Fruit fly (Drosophila melanogaster) whole organism, adult: ENCODE results near the gene slou.

ENCODE experiments used
- CG11617 ChIP-seq: fragments of 200-800 bp; sonication (Bioruptor generic); optimal IDR thresholded peaks from 2 replicates; lab custom pipeline; 2017; ENCODE audit warnings: mild to moderate bottlenecking, missing biosample characterization, missing genetic modification reagents, missing genetic modification characterization
- CG12768 ChIP-seq: fragments of 200-800 bp; sonication (Bioruptor generic); optimal IDR thresholded peaks from 2 replicates; lab custom pipeline; 2017; ENCODE audit warnings: missing biosample characterization, missing genetic modification characterization, mild to moderate bottlenecking, moderate library complexity, missing genetic modification reagents
- CG14711 ChIP-seq: fragments of 200-800 bp; sonication (Bioruptor generic); optimal IDR thresholded peaks from 2 replicates; lab custom pipeline; 2018; ENCODE audit warnings: missing biosample characterization, mild to moderate bottlenecking, missing genetic modification characterization, moderate library complexity
- CG1620 ChIP-seq: fragments of 200-800 bp; sonication (Bioruptor generic); optimal IDR thresholded peaks from 2 replicates; lab custom pipeline; 2016; ENCODE audit warnings: missing biosample characterization, missing genetic modification characterization
- CG33017 ChIP-seq: fragments of 200-800 bp; sonication (Bioruptor generic); optimal IDR thresholded peaks from 2 replicates; lab custom pipeline; 2018; ENCODE audit warnings: missing biosample characterization, mild to moderate bottlenecking, missing genetic modification characterization, moderate library complexity
- CG5204 ChIP-seq: fragments of 200-800 bp; sonication (Bioruptor generic); optimal IDR thresholded peaks from 2 replicates; lab custom pipeline; 2016; ENCODE audit warnings: missing biosample characterization, missing genetic modification characterization
- CG7045 ChIP-seq: fragments of 200-800 bp; sonication (Bioruptor generic); optimal IDR thresholded peaks from 2 replicates; lab custom pipeline; 2017; ENCODE audit warnings: missing biosample characterization, mild to moderate bottlenecking, missing genetic modification characterization
- CG7101 ChIP-seq: fragments of 200-800 bp; sonication (Bioruptor generic); optimal IDR thresholded peaks from 2 replicates; lab custom pipeline; 2018; ENCODE audit warnings: missing biosample characterization, mild to moderate bottlenecking, missing genetic modification characterization, moderate library complexity
- Clk ChIP-seq: fragments of 200-800 bp; sonication (Bioruptor generic); optimal IDR thresholded peaks from 2 replicates; lab custom pipeline; 2017; ENCODE audit warnings: missing biosample characterization, missing genetic modification characterization
- Crg-1 ChIP-seq: fragments of 200-800 bp; sonication (Bioruptor generic); optimal IDR thresholded peaks from 2 replicates; lab custom pipeline; 2016; ENCODE audit warnings: missing biosample characterization, missing genetic modification characterization
- Hr96 ChIP-seq: fragments of 200-800 bp; sonication (Bioruptor generic); optimal IDR thresholded peaks from 2 replicates; lab custom pipeline; 2016; ENCODE audit warnings: missing biosample characterization, missing genetic modification characterization
- Mnt ChIP-seq: fragments of 200-800 bp; sonication (Bioruptor generic); optimal IDR thresholded peaks from 2 replicates; lab custom pipeline; 2016; ENCODE audit warnings: missing biosample characterization, mild to moderate bottlenecking, missing genetic modification characterization
- bab1 ChIP-seq: fragments of 200-800 bp; sonication (Bioruptor generic); optimal IDR thresholded peaks from 3 replicates; lab custom pipeline; 2019; ENCODE audit warnings: missing biosample characterization, mild to moderate bottlenecking, missing genetic modification characterization, moderate library complexity
- cic ChIP-seq: fragments of 200-800 bp; sonication (Bioruptor generic); optimal IDR thresholded peaks from 2 replicates; lab custom pipeline; 2017; ENCODE audit warnings: missing biosample characterization, mild to moderate bottlenecking, missing genetic modification characterization, moderate library complexity
- cnc ChIP-seq, 2 experiments: fragments of >200 bp; optimal IDR thresholded peaks; 2 replicates each; lab custom pipeline; 2017
- kay ChIP-seq: fragments of 200-800 bp; sonication (Bioruptor generic); peaks from one replicate; lab custom pipeline; 2016; ENCODE audit warnings: missing biosample characterization, missing genetic modification characterization, borderline replicate concordance
- ovo ChIP-seq: fragments of 200-800 bp; sonication (Bioruptor generic); optimal IDR thresholded peaks from 2 replicates; lab custom pipeline; 2016; ENCODE audit warnings: missing biosample characterization, missing genetic modification characterization
- pad ChIP-seq: fragments of 200-800 bp; sonication (Bioruptor generic); optimal IDR thresholded peaks from 3 replicates; lab custom pipeline; 2017; ENCODE audit warnings: missing biosample characterization, missing genetic modification characterization, mild to moderate bottlenecking, moderate library complexity, missing genetic modification reagents
- tj ChIP-seq: fragments of 200-800 bp; sonication (Bioruptor generic); optimal IDR thresholded peaks from 3 replicates; lab custom pipeline; 2017; ENCODE audit warnings: missing biosample characterization, mild to moderate bottlenecking, missing genetic modification characterization, moderate library complexity
- toe ChIP-seq: fragments of 200-800 bp; sonication (Bioruptor generic); optimal IDR thresholded peaks from 2 replicates; lab custom pipeline; 2016; ENCODE audit warnings: missing biosample characterization, missing genetic modification characterization

The slou gene

DNA sequence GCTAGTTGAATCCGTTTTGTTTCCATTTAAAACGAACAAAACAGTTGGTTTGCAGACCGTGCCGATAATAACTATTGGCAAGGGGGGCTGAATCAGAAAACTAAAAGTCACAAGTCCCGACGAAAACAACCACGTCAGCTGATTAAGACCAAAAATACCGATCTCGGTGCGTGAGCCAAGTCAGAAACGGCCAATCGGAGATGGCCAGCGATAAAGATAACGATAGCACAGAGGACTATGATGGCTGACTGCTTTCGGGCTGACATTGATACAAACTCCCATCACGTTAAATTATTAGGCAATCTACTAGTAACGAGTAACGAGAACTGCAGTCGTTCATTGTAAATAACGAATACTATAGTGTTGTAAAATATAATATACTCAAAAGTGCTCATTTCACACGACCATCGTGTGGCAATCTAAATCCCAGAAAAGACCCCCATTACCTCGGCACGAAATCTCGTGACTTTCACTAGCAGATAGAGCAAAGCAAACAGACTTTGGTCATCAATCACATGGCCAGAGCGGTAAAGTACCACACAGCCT lies 30.0 kb upstream of the slou start:
- TF ChIP-seq CG12768 (no peak), CG14711 (no peak), CG11617 (GFP tag; lab: Kevin White, UChicago) (no peak), CG7045 (GFP tag; lab: Kevin White, UChicago) (no peak), Clk (GFP tag; lab: Kevin White, UChicago) (no peak), kay (GFP tag; lab: Kevin White, UChicago) (no peak), tj (no peak), CG33017 (no peak)

dm6 chr3R:21586351-21586750 lies 29.4 kb upstream of the slou start:
- no peak for TF ChIP-seq CG1620 (GFP tag; lab: Kevin White, UChicago)
- TF ChIP-seq ovo (GFP tag; lab: Kevin White, UChicago): no peak
- TF ChIP-seq CG7045 (GFP tag; lab: Kevin White, UChicago): no peak
- no peak for TF ChIP-seq toe (GFP tag; lab: Kevin White, UChicago)
- TF ChIP-seq Hr96 (GFP tag; lab: Kevin White, UChicago): no peak
- peak; percentile 23 for TF ChIP-seq tj
- TF ChIP-seq CG5204 (GFP tag; lab: Kevin White, UChicago): no peak
- TF ChIP-seq CG7101 (tag; lab: Kevin White, UChicago): no peak
- TF ChIP-seq CG14711: no peak

dm6 chr3R:21584296-21584936 lies 27.4 kb upstream of the slou start:
- TF ChIP-seq pad (GFP tag; lab: Kevin White, UChicago) (no peak), CG5204 (GFP tag; lab: Kevin White, UChicago) (no peak), Mnt (GFP tag; lab: Kevin White, UChicago) (no peak), ovo (GFP tag; lab: Kevin White, UChicago) (no peak), CG7045 (GFP tag; lab: Kevin White, UChicago) (no peak), Clk (GFP tag; lab: Kevin White, UChicago) (peak; percentile 21), CG12768 (peak; percentile 43), cic (GFP tag; lab: Kevin White, UChicago) (peak; percentile 86), Hr96 (GFP tag; lab: Kevin White, UChicago) (no peak)

DNA sequence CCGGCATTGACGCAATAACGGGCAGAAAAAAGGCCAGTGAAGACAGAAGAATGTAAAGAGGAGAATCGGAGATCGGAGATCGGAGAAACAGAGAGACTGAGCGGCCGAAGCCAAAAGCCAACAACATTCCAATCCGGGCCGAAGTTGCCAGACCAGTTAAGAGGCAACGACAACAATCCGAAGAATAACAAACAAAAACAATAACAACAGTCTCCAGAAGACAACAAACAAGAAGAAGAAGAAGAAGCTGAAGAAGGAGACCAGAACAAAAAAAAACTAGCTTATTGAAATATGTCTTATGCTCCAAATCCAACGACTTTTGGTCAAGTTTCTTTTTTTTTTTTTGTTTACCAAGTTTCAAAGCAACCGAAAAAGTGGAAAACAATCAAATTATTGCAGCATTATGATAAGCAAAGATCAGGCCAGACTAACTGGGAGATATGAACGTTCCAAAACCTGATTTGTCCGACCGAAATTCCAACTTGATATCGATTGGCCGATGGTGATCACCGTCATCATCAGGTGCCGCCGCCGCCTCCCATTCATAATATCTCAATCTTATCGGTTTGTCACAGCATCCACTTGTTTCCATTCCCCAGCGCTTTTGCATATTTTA lies 26.7 kb upstream of the slou start:
- TF ChIP-seq CG7045 (GFP tag; lab: Kevin White, UChicago): no peak
- no peak for TF ChIP-seq Crg-1
- no peak for TF ChIP-seq CG33017
- no peak for TF ChIP-seq cnc (optimal IDR thresholded peaks at IDR 0.05; lab: Kevin White, UChicago)
- TF ChIP-seq CG7101 (tag; lab: Kevin White, UChicago): no peak

- TF ChIP-seq pad (GFP tag; lab: Kevin White, UChicago) (no peak), Mnt (GFP tag; lab: Kevin White, UChicago) (no peak), CG7045 (GFP tag; lab: Kevin White, UChicago) (no peak), Hr96 (GFP tag; lab: Kevin White, UChicago) (no peak), CG7101 (tag; lab: Kevin White, UChicago) (no peak), cnc (optimal IDR thresholded peaks at IDR 0.05; lab: Kevin White, UChicago) (no peak), tj (no peak), CG5204 (GFP tag; lab: Kevin White, UChicago) (no peak), toe (GFP tag; lab: Kevin White, UChicago) (no peak), CG11617 (GFP tag; lab: Kevin White, UChicago) (no peak), Crg-1 (no peak)
These were observed 26.1 kb upstream of the slou start for dm6 chr3R:21583087-21583486.

- TF ChIP-seq Clk (GFP tag; lab: Kevin White, UChicago): no peak
- TF ChIP-seq CG33017: no peak
- TF ChIP-seq CG14711: peak; percentile 0
- TF ChIP-seq bab1 (GFP tag; lab: Kevin White, UChicago): no peak
- TF ChIP-seq cic (GFP tag; lab: Kevin White, UChicago): peak; percentile 95
- no peak for TF ChIP-seq CG7101 (tag; lab: Kevin White, UChicago)
- TF ChIP-seq CG7045 (GFP tag; lab: Kevin White, UChicago): no peak
- no peak for TF ChIP-seq Crg-1
- TF ChIP-seq cnc (optimal IDR thresholded peaks at IDR 0.05; lab: Kevin White, UChicago): no peak
- TF ChIP-seq CG5204 (GFP tag; lab: Kevin White, UChicago): no peak
- peak; percentile 55 for TF ChIP-seq Mnt (GFP tag; lab: Kevin White, UChicago)
- TF ChIP-seq toe (GFP tag; lab: Kevin White, UChicago): no peak
- TF ChIP-seq kay (GFP tag; lab: Kevin White, UChicago): peak; percentile 84
- TF ChIP-seq tj: no peak
- no peak for TF ChIP-seq Hr96 (GFP tag; lab: Kevin White, UChicago)
- peak; percentile 65 for TF ChIP-seq CG12768
- no peak for TF ChIP-seq CG1620 (GFP tag; lab: Kevin White, UChicago)
- no peak for TF ChIP-seq pad (GFP tag; lab: Kevin White, UChicago)
- TF ChIP-seq CG11617 (GFP tag; lab: Kevin White, UChicago): no peak
- no peak for TF ChIP-seq ovo (GFP tag; lab: Kevin White, UChicago)
These were observed 25.7 kb upstream of the slou start for dm6 chr3R:21582637-21583036.
